Worm (Caenorhabditis elegans) whole organism, late embryonic: ENCODE results near the gene C18E9.2.

ENCODE experiments used
- ama-1 ChIP-seq: fragments of 150-350 bp; optimal IDR thresholded peaks from 2 replicates; lab custom pipeline; 2014
- nfya-1 ChIP-seq: sonication (generic microtip); optimal IDR thresholded peaks from 2 replicates; lab custom pipeline; 2017; ENCODE audit warnings: missing genetic modification characterization, mild to moderate bottlenecking, missing compliant biosample characterization, antibody characterized with exemption, moderate library complexity
- odd-2 ChIP-seq: sonication (generic microtip); optimal IDR thresholded peaks from 2 replicates; lab custom pipeline; 2017; ENCODE audit warnings: antibody characterized with exemption, mild to moderate bottlenecking, missing genetic modification characterization, missing compliant biosample characterization
- pha-4 ChIP-seq: fragments of 150-350 bp; optimal IDR thresholded peaks from 2 replicates; lab custom pipeline; 2018; ENCODE audit warnings: missing biosample characterization, missing genetic modification reagents, missing genetic modification characterization
- ttx-3 ChIP-seq: sonication (generic microtip); optimal IDR thresholded peaks from 2 replicates; lab custom pipeline; 2016; ENCODE audit warnings: missing genetic modification reagents, missing genetic modification characterization, missing compliant biosample characterization

DNA sequence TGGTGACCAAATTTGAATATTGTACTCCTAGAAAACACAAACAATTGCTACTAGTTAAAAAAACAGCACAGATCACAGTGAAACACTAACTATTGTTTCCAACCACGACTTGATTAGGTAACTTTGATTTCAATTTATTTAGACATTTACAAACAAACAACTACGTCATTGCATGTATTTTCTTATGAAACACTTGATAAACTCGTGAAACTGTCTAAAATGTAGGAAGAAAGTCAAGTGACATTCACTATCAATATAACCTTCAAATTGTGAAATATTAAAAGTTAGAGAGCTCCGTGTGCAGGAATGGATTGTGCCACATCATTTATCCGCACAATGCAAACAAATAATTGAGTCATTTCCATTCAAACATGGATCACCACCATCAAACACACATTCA lies 25.5 kb downstream of the C18E9.2 start:
- TF ChIP-seq ama-1 (lab: Kevin White, UChicago) (no peak), odd-2 (tag; lab: Kevin White, UChicago) (no peak), pha-4 (no peak), ttx-3 (tag; lab: Kevin White, UChicago) (no peak), nfya-1 (no peak)
